Worm (Caenorhabditis elegans): ENCODE measurements around the gene F07E5.8.

F07E5.8 gene

ce11 chrII:2031852-2032251 lies 43.6 kb downstream of the F07E5.8 start, which contains the start of gene bath-5:
Gene bath-5, minus strand, starts transcription at chrII:2031952.
- no peak for TF ChIP-seq aha-1 (tag; optimal IDR thresholded peaks at IDR 0.05)
- no peak for TF ChIP-seq egl-13 (tag; optimal IDR thresholded peaks at IDR 0.05)
- no peak for TF ChIP-seq C16A3.4 (tag; optimal IDR thresholded peaks at IDR 0.05)
- TF ChIP-seq mdl-1 (tag; optimal IDR thresholded peaks at IDR 0.05), result no peak
- no peak for TF ChIP-seq aly-2 (tag; optimal IDR thresholded peaks at IDR 0.05)
- TF ChIP-seq swsn-7 (tag; optimal IDR thresholded peaks at IDR 0.05), result no peak
- no peak for TF ChIP-seq nhr-12 (tag; optimal IDR thresholded peaks at IDR 0.05)
- TF ChIP-seq tbx-2 (tag; optimal IDR thresholded peaks at IDR 0.05), result no peak
- no peak for TF ChIP-seq lir-3 (tag; optimal IDR thresholded peaks at IDR 0.05; ENCODE audit: poor library complexity)

ce11 chrII:2030367-2030766 lies 45.0 kb downstream of the F07E5.8 start, which contains the start of gene bath-3:
Gene bath-3, minus strand, starts transcription at chrII:2030467.
- TF ChIP-seq fos-1 (tag; optimal IDR thresholded peaks at IDR 0.05) (no peak), pqm-1 (tag; optimal IDR thresholded peaks at IDR 0.05) (no peak), nhr-19 (GFP tag; conservative IDR thresholded peaks at IDR 0.05) (no peak), grh-1 (GFP tag; IDR thresholded peaks at IDR 0.05) (no peak), pag-3 (tag; optimal IDR thresholded peaks at IDR 0.05; ENCODE audit: borderline replicate concordance, insufficient read depth) (no peak), ets-5 (GFP tag; IDR thresholded peaks at IDR 0.05) (no peak), nhr-85 (tag) (no peak), snpc-4 (tag; optimal IDR thresholded peaks at IDR 0.05) (no peak), vab-15 (tag; optimal IDR thresholded peaks at IDR 0.05) (no peak), ztf-11 (tag; optimal IDR thresholded peaks at IDR 0.05) (no peak), unc-98 (GFP tag; IDR thresholded peaks at IDR 0.05) (no peak), zip-4 (GFP tag; optimal IDR thresholded peaks at IDR 0.05) (no peak), fkh-4 (tag; optimal IDR thresholded peaks at IDR 0.05; ENCODE audit: borderline replicate concordance) (no peak), sptf-1 (tag; optimal IDR thresholded peaks at IDR 0.05) (no peak), zag-1 (tag; optimal IDR thresholded peaks at IDR 0.05) (no peak), ceh-88 (GFP tag; IDR thresholded peaks at IDR 0.05) (no peak), tbx-2 (tag; optimal IDR thresholded peaks at IDR 0.05) (no peak), nhr-20 (tag; optimal IDR thresholded peaks at IDR 0.05) (no peak), sup-37 (GFP tag; optimal IDR thresholded peaks at IDR 0.05) (no peak)

- TF ChIP-seq fkh-10 (GFP tag; optimal IDR thresholded peaks at IDR 0.05), result no peak
- TF ChIP-seq ets-5 (GFP tag; IDR thresholded peaks at IDR 0.05), result no peak
- TF ChIP-seq lin-35 (GFP tag; optimal IDR thresholded peaks at IDR 0.05), result no peak
- no peak for TF ChIP-seq dpl-1 (GFP tag; optimal IDR thresholded peaks at IDR 0.05)
- TF ChIP-seq nhr-28 (tag; optimal IDR thresholded peaks at IDR 0.05), result no peak
- no peak for TF ChIP-seq hpl-2 (GFP tag; optimal IDR thresholded peaks at IDR 0.05)
- no peak for TF ChIP-seq pag-3 (tag; optimal IDR thresholded peaks at IDR 0.05; ENCODE audit: borderline replicate concordance, insufficient read depth)
- no peak for TF ChIP-seq lsy-2 (tag; optimal IDR thresholded peaks at IDR 0.05)
- no peak for TF ChIP-seq nhr-47 (tag; optimal IDR thresholded peaks at IDR 0.05)
- no peak for TF ChIP-seq ztf-11 (tag; optimal IDR thresholded peaks at IDR 0.05)
- TF ChIP-seq unc-30 (tag; optimal IDR thresholded peaks at IDR 0.05), result no peak
Measured at ce11 chrII:2028712-2029111, 46.7 kb downstream of the F07E5.8 start, which contains the start of gene bath-1. Gene bath-1, minus strand, starts transcription at chrII:2028812.

- no peak for TF ChIP-seq rnt-1 (tag; optimal IDR thresholded peaks at IDR 0.05)
- no peak for TF ChIP-seq C16A3.4 (tag; optimal IDR thresholded peaks at IDR 0.05)
- TF ChIP-seq lin-14 (GFP tag; optimal IDR thresholded peaks at IDR 0.05), result no peak
Measured at ce11 chrII:2026525-2026924, 48.9 kb downstream of the F07E5.8 start, which contains the start of gene bath-21. Gene bath-21, minus strand, starts transcription at chrII:2026625.

Data from whole organism, L1 larva.